Worm (Caenorhabditis elegans): ENCODE measurements around the gene B0035.13.

ce11 chrIV:11304970-11305369, 1.6 kb downstream of the B0035.13 start:
- TF ChIP-seq zfh-2 (GFP tag; conservative IDR thresholded peaks at IDR 0.05) (no peak), unc-62 (GFP tag; optimal IDR thresholded peaks at IDR 0.05) (no peak), sea-2 (GFP tag; IDR thresholded peaks at IDR 0.05) (no peak), mcd-1 (GFP tag; IDR thresholded peaks at IDR 0.05) (no peak)
